Worm (Caenorhabditis elegans): ENCODE data around the gene cfap-20.
A peak's percentile ranks its signal among the peaks of the same experiment; 100 is the strongest.

cfap-20 gene

ce11 chrIII:3498957-3499356, 38.3 kb downstream of the cfap-20 start, which contains the start of gene M01F1.9:
Gene M01F1.9 (minus strand): TSS chrIII:3499057.
- no peak for TF ChIP-seq ceh-100 (GFP tag; IDR thresholded peaks at IDR 0.05)
- no peak for TF ChIP-seq pha-4 (tag; optimal IDR thresholded peaks at IDR 0.05)
- no peak for TF ChIP-seq attf-5 (GFP tag; optimal IDR thresholded peaks at IDR 0.05)
- TF ChIP-seq C06A6.2 (GFP tag; conservative IDR thresholded peaks at IDR 0.05) = no peak
- TF ChIP-seq Y95B8A.8 (GFP tag; IDR thresholded peaks at IDR 0.05) = no peak
- no peak for TF ChIP-seq unc-62 (GFP tag; optimal IDR thresholded peaks at IDR 0.05)
- no peak for TF ChIP-seq ceh-79 (tag; optimal IDR thresholded peaks at IDR 0.05)
- no peak for TF ChIP-seq cebp-1 (GFP tag; IDR thresholded peaks at IDR 0.05)
- no peak for TF ChIP-seq cebp-1 (tag; optimal IDR thresholded peaks at IDR 0.05)
- TF ChIP-seq egrh-3 (GFP tag; IDR thresholded peaks at IDR 0.05) = no peak

ce11 chrIII:3493138-3493537, 44.2 kb downstream of the cfap-20 start, which contains the start of gene gly-14:
Gene gly-14 (minus strand): TSS chrIII:3493238.
- no peak for TF ChIP-seq C17E4.6 (GFP tag; IDR thresholded peaks at IDR 0.05)
- TF ChIP-seq hsf-1 (GFP tag; IDR thresholded peaks at IDR 0.05) = no peak
- TF ChIP-seq hmg-20 (GFP tag; IDR thresholded peaks at IDR 0.05) = no peak
- TF ChIP-seq T07F8.4 (tag; optimal IDR thresholded peaks at IDR 0.05) = no peak
- no peak for TF ChIP-seq efl-1 (GFP tag; optimal IDR thresholded peaks at IDR 0.05)
- no peak for TF ChIP-seq snpc-1.3 (tag; optimal IDR thresholded peaks at IDR 0.05; ENCODE audit: insufficient read depth)
- no peak for TF ChIP-seq rcor-1 (GFP tag; IDR thresholded peaks at IDR 0.05)
- TF ChIP-seq ceh-40 (GFP tag; IDR thresholded peaks at IDR 0.05) = no peak
- no peak for TF ChIP-seq dpl-1 (GFP tag; optimal IDR thresholded peaks at IDR 0.05)

ce11 chrIII:3488224-3488623, 49.1 kb downstream of the cfap-20 start, which contains the start of gene C34C12.7:
Gene C34C12.7 (minus strand): TSS chrIII:3488341.
- peak; percentile 65 for TF ChIP-seq hmg-1.2 (GFP tag; IDR thresholded peaks at IDR 0.05)
- no peak for TF ChIP-seq him-1 (tag; optimal IDR thresholded peaks at IDR 0.05)

ce11 chrIII:3487133-3487532, 50.2 kb downstream of the cfap-20 start:
- TF ChIP-seq egl-18 (GFP tag; IDR thresholded peaks at IDR 0.05) (no peak), bed-1 (GFP tag; IDR thresholded peaks at IDR 0.05) (no peak), T07F8.4 (tag; optimal IDR thresholded peaks at IDR 0.05) (no peak), ceh-79 (tag; optimal IDR thresholded peaks at IDR 0.05) (no peak), F37B4.10 (GFP tag; IDR thresholded peaks at IDR 0.05) (no peak), Y79H2A.3 (GFP tag; conservative IDR thresholded peaks at IDR 0.05) (no peak), rec-8 (tag; optimal IDR thresholded peaks at IDR 0.05) (no peak), snpc-1.1 (tag; optimal IDR thresholded peaks at IDR 0.05; ENCODE audit: insufficient read depth) (no peak), ztf-28 (GFP tag; IDR thresholded peaks at IDR 0.05) (no peak), akir-1 (GFP tag; optimal IDR thresholded peaks at IDR 0.05) (no peak), F39B2.1 (GFP tag; IDR thresholded peaks at IDR 0.05) (no peak), lin-54 (GFP tag; optimal IDR thresholded peaks at IDR 0.05) (no peak), F10E7.11 (tag; optimal IDR thresholded peaks at IDR 0.05) (no peak), snpc-4 (GFP tag; optimal IDR thresholded peaks at IDR 0.05) (no peak), snpc-4 (tag; optimal IDR thresholded peaks at IDR 0.05) (no peak), sdz-38 (tag; optimal IDR thresholded peaks at IDR 0.05) (no peak), attf-5 (GFP tag; optimal IDR thresholded peaks at IDR 0.05) (no peak), him-1 (tag; optimal IDR thresholded peaks at IDR 0.05) (no peak), mxl-1 (tag; optimal IDR thresholded peaks at IDR 0.05) (no peak)

All from whole organism, young adult.